Fruit fly (Drosophila melanogaster): ENCODE data around the gene S-Lap2.

S-Lap2 gene

DNA sequence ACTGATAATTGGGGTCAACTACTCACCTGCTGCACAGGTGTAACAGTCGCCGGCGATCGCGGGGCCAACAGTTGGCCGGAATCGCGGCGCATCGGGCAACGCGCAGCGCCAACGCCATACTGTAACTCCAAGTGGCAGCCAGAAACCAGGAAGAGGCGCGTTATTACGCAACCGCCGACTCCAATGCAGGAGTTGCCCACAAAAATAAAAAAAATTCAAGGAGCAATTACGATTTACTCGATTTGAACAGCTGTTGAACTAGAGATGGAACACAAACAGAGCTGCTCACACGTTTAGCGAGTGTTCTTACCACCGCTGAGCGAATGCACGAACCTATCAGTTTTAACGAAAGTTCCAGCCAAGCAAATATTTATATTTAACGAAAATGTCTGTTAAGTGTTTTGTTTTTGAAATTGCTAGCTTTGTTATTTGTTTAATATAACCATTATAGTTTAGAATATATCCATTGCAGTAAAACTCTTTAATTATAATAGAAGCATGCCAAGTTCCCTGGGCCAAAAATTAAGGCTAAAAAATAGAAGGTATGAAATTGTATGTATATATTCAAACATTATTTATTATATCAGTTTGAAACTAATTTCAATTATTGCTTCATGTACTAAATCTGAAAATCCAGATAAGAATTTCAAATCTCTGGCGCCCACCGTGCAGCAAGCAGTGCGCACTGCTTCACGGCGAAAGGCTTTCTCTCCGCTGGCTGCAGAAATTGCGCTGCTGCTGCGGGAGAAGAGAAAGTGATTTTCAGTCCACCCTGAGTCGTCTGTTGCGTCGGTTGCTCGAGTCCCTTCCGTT lies 15.6 kb upstream of the S-Lap2 start, which contains the start of the genes CG5989 and CG6282 (continued):
- TF ChIP-seq lilli (GFP tag; optimal IDR thresholded peaks at IDR 0.05) (peak; percentile 54), wdn (GFP tag; IDR thresholded peaks at IDR 0.05) (peak; percentile 51; the same call in 1 of the 2 replicates), gfzf (GFP tag; optimal IDR thresholded peaks at IDR 0.05) (peak; percentile 52), CG11695 (GFP tag; IDR thresholded peaks at IDR 0.05) (no peak), CG10462 (GFP tag; optimal IDR thresholded peaks at IDR 0.05) (peak; percentile 38), Hr51 (GFP tag; optimal IDR thresholded peaks at IDR 0.05) (peak; percentile 21 to 34), CG15601 (tag; optimal IDR thresholded peaks at IDR 0.05) (peak; percentile 36), nmo (GFP tag; optimal IDR thresholded peaks at IDR 0.05) (peak; percentile 61), sima (GFP tag; optimal IDR thresholded peaks at IDR 0.05) (no peak), Rx (GFP tag; IDR thresholded peaks at IDR 0.05) (no peak), zen2 (GFP tag; IDR thresholded peaks at IDR 0.05; ENCODE audit: partially characterized antibody) (no peak; the same call in 2 of the 3 replicates), CG12155 (GFP tag; optimal IDR thresholded peaks at IDR 0.05) (no peak), Hr78 (GFP tag; optimal IDR thresholded peaks at IDR 0.05) (peak in 1 of 2 experiments; percentile 80), gsb-n (tag; optimal IDR thresholded peaks at IDR 0.05) (peak; percentile 29), wor (GFP tag; IDR thresholded peaks at IDR 0.05) (0 out of 2 replicates have a peak, but pooled peaks have one; percentile 18), CG18619 (GFP tag; optimal IDR thresholded peaks at IDR 0.05) (peak; percentile 19), Pdp1 (GFP tag; optimal IDR thresholded peaks at IDR 0.05) (peak; percentile 4 to 75), CG9932 (GFP tag; IDR thresholded peaks at IDR 0.05) (peak; percentile 61), CG1233 (GFP tag; optimal IDR thresholded peaks at IDR 0.05) (no peak), Stat92E (GFP tag; optimal IDR thresholded peaks at IDR 0.05) (peak in 1 of 3 experiments; percentile 49), CG9437 (GFP tag; optimal IDR thresholded peaks at IDR 0.05) (peak; percentile 11), ranshi (GFP tag; IDR thresholded peaks at IDR 0.05) (peak; percentile 58), Sox102F (GFP tag; optimal IDR thresholded peaks at IDR 0.05) (peak; percentile 45), Sry-δ (GFP tag; optimal IDR thresholded peaks at IDR 0.05) (peak; percentile 93), salm (tag; optimal IDR thresholded peaks at IDR 0.05) (no peak), slou (GFP tag; optimal IDR thresholded peaks at IDR 0.05) (no peak), tup (GFP tag; optimal IDR thresholded peaks at IDR 0.05) (no peak), CG17385 (GFP tag; optimal IDR thresholded peaks at IDR 0.05) (peak; percentile 39), Ravus (GFP tag; IDR thresholded peaks at IDR 0.05) (no peak), CG16813 (GFP tag; IDR thresholded peaks at IDR 0.05; ENCODE audit: partially characterized antibody) (peak; percentile 57), CG18476 (GFP tag; optimal IDR thresholded peaks at IDR 0.05) (peak; percentile 5), CG33557 (GFP tag; optimal IDR thresholded peaks at IDR 0.05) (no peak), sob (GFP tag; IDR thresholded peaks at IDR 0.05) (peak; percentile 23; the same call in 1 of the 2 replicates), crol (GFP tag; IDR thresholded peaks at IDR 0.05) (no peak), org-1 (GFP tag; optimal IDR thresholded peaks at IDR 0.05) (peak; percentile 13), Sin3A (optimal IDR thresholded peaks at IDR 0.05) (peak; percentile 49), Camta (GFP tag; optimal IDR thresholded peaks at IDR 0.05) (no peak), CG6791 (GFP tag; IDR thresholded peaks at IDR 0.05; ENCODE audit: partially characterized antibody) (peak; percentile 51; the same call in 1 of the 3 replicates), Poxn (GFP tag; IDR thresholded peaks at IDR 0.05) (0 out of 2 replicates have a peak, but pooled peaks have one; percentile 31), YL-1 (GFP tag; optimal IDR thresholded peaks at IDR 0.05) (peak; percentile 24), CG14710 (tag; optimal IDR thresholded peaks at IDR 0.05) (peak; percentile 61), Ets97D (GFP tag; optimal IDR thresholded peaks at IDR 0.05) (peak; percentile 79), oc (tag; optimal IDR thresholded peaks at IDR 0.05) (peak; percentile 63), CG10654 (GFP tag; optimal IDR thresholded peaks at IDR 0.05) (no peak), rib (GFP tag; IDR thresholded peaks at IDR 0.05) (no peak), CG7987 (GFP tag; optimal IDR thresholded peaks at IDR 0.05) (no peak), Abd-B (GFP tag; optimal IDR thresholded peaks at IDR 0.05) (no peak), MESR4 (GFP tag; optimal IDR thresholded peaks at IDR 0.05) (peak; percentile 32)
